Worm (Caenorhabditis elegans) whole organism, L4/young adult: ENCODE data around the gene R11G1.2.

ENCODE experiments used
- W03F9.2 ChIP-seq: fragments of 150-350 bp; optimal IDR thresholded peaks from 2 replicates; lab custom pipeline; 2014; ENCODE audit warnings: missing biosample characterization, missing genetic modification characterization
- dao-5 ChIP-seq: sonication (generic microtip); optimal IDR thresholded peaks from 2 replicates; lab custom pipeline; 2016; ENCODE audit warnings: missing genotype, missing genetic modification characterization, moderate library complexity, missing compliant biosample characterization
- him-1 ChIP-seq: sonication (generic microtip); optimal IDR thresholded peaks from 2 replicates; lab custom pipeline; 2016; ENCODE audit warnings: missing genotype, missing genetic modification reagents, missing genetic modification characterization, missing compliant biosample characterization

R11G1.2 gene

ce11 chrX:3683060-3683459 is 32.6 kb downstream of the R11G1.2 start:
- TF ChIP-seq W03F9.2 (tag; lab: Kevin White, UChicago) (no peak), dao-5 (no peak), him-1 (tag; lab: Kevin White, UChicago) (no peak)

- TF ChIP-seq W03F9.2 (tag; lab: Kevin White, UChicago): no peak
- no peak for TF ChIP-seq dao-5
- TF ChIP-seq him-1 (tag; lab: Kevin White, UChicago): no peak
Observed at ce11 chrX:3686420-3686819, 36.0 kb downstream of the R11G1.2 start.

- TF ChIP-seq him-1 (tag; lab: Kevin White, UChicago): no peak
- TF ChIP-seq dao-5: no peak
- TF ChIP-seq W03F9.2 (tag; lab: Kevin White, UChicago): no peak
Observed at ce11 chrX:3689155-3689719, 38.8 kb downstream of the R11G1.2 start, which contains the start of gene tag-278. tag-278 (minus strand) TSS chrX:3689205.

- no peak for TF ChIP-seq dao-5
Observed at ce11 chrX:3689802-3690201, 39.4 kb downstream of the R11G1.2 start.

- TF ChIP-seq him-1 (tag; lab: Kevin White, UChicago) (no peak), dao-5 (no peak), W03F9.2 (tag; lab: Kevin White, UChicago) (no peak)
Observed at ce11 chrX:3693138-3693537, 42.7 kb downstream of the R11G1.2 start, which contains the start of gene C02F12.8. C02F12.8 (minus strand) TSS chrX:3693238.

ce11 chrX:3694172-3694571 is 43.8 kb downstream of the R11G1.2 start:
- no peak for TF ChIP-seq W03F9.2 (tag; lab: Kevin White, UChicago)
- TF ChIP-seq him-1 (tag; lab: Kevin White, UChicago): peak; percentile 60
- TF ChIP-seq dao-5: no peak

ce11 chrX:3695826-3696225 is 45.4 kb downstream of the R11G1.2 start:
- no peak for TF ChIP-seq dao-5
- no peak for TF ChIP-seq him-1 (tag; lab: Kevin White, UChicago)
- TF ChIP-seq W03F9.2 (tag; lab: Kevin White, UChicago): no peak

- TF ChIP-seq him-1 (tag; lab: Kevin White, UChicago) (no peak), dao-5 (no peak), W03F9.2 (tag; lab: Kevin White, UChicago) (no peak)
Observed at ce11 chrX:3696603-3697002, 46.2 kb downstream of the R11G1.2 start, which contains the start of gene C01C4.3. C01C4.3 (plus strand) TSS chrX:3696903.

- TF ChIP-seq W03F9.2 (tag; lab: Kevin White, UChicago) (no peak), dao-5 (peak; percentile 63), him-1 (tag; lab: Kevin White, UChicago) (peak; percentile 92)
Observed at ce11 chrX:3697623-3698022, 47.2 kb downstream of the R11G1.2 start.

- TF ChIP-seq dao-5 (no peak), W03F9.2 (tag; lab: Kevin White, UChicago) (no peak), him-1 (tag; lab: Kevin White, UChicago) (no peak)
Observed at ce11 chrX:3701861-3702260, 51.4 kb downstream of the R11G1.2 start.
